Worm (Caenorhabditis elegans) whole organism, L1 larva: ENCODE results near the gene R05D3.9.

Experiments
- ets-5 ChIP-seq: fragments of 200-800 bp; sonication (Bioruptor generic); IDR thresholded peaks from 2 replicates; pipeline ENCODE4 v1.3.6; 2022; ENCODE audit warnings: missing genetic modification characterization, missing compliant biosample characterization
- fkh-10 ChIP-seq: sonication (generic microtip); optimal IDR thresholded peaks from 2 replicates; lab custom pipeline; 2017; ENCODE audit warnings: missing biosample characterization, missing genetic modification reagents, missing genetic modification characterization
- nhr-12 ChIP-seq: sonication (generic microtip); optimal IDR thresholded peaks from 2 replicates; lab custom pipeline; 2017; ENCODE audit warnings: missing biosample characterization, missing genetic modification characterization
- nhr-77 ChIP-seq: fragments of 150-350 bp; optimal IDR thresholded peaks from 2 replicates; lab custom pipeline; 2014; ENCODE audit warnings: missing biosample characterization, missing genetic modification characterization
- ztf-11 ChIP-seq, 2 experiments: sonication (generic microtip); optimal IDR thresholded peaks; 2 replicates each; lab custom pipeline; 2016 to 2017; ENCODE audit warnings: missing genetic modification characterization in 2 of 2, missing biosample characterization in 1 of 2, missing compliant biosample characterization in 1 of 2

- TF ChIP-seq nhr-12 (no peak), ztf-11 (tag; optimal IDR thresholded peaks at IDR 0.05; lab: Kevin White, UChicago) (no peak), fkh-10 (GFP tag; lab: Kevin White, UChicago) (no peak), nhr-77 (tag; lab: Kevin White, UChicago) (no peak), ets-5 (GFP tag; lab: Robert Waterston, UW) (no peak)
Observed at ce11 chrIII:8318488-8318887, 50.0 kb downstream of the R05D3.9 start, which contains the start of gene sas-4.
